Fruit fly (Drosophila melanogaster) whole organism, embryonic: Measurements from ENCODE around the gene CG15209.

Experiments used
- Atf-2 ChIP-seq: fragments of 200-800 bp; sonication (Bioruptor generic); optimal IDR thresholded peaks from 2 replicates; lab custom pipeline; 2016; ENCODE audit warnings: missing biosample characterization, missing genetic modification characterization
- Atf6 ChIP-seq: fragments of 200-800 bp; sonication (Bioruptor generic); IDR thresholded peaks from 2 replicates; pipeline ENCODE4 v1.3.6; 2022; ENCODE audit warnings: missing biosample characterization, missing genetic modification characterization
- Awh ChIP-seq: fragments of 200-800 bp; sonication (Bioruptor generic); IDR thresholded peaks from 2 replicates; pipeline ENCODE4, ENCODE4 v1.3.6; 2022; ENCODE audit warnings: missing biosample characterization, missing genetic modification characterization
- B-H1 ChIP-seq: fragments of 200-800 bp; sonication (Bioruptor generic); IDR thresholded peaks from 3 replicates; pipeline ENCODE4 v1.3.6; 2022; ENCODE audit warnings: missing biosample characterization, missing genetic modification characterization
- CG10267 ChIP-seq: fragments of 200-800 bp; sonication (Bioruptor generic); optimal IDR thresholded peaks from 2 replicates; lab custom pipeline; 2018; ENCODE audit warnings: missing biosample characterization, mild to moderate bottlenecking, missing genetic modification characterization, moderate library complexity
- CG11695 ChIP-seq: fragments of 200-800 bp; sonication (Bioruptor generic); IDR thresholded peaks from 3 replicates; pipeline ENCODE4 v1.3.6; 2022; ENCODE audit warnings: missing biosample characterization, missing genetic modification characterization
- CG13287 ChIP-seq: fragments of 200-800 bp; sonication (Bioruptor generic); IDR thresholded peaks from 2 replicates; pipeline ENCODE4 v1.3.6; 2022; ENCODE audit warnings: missing biosample characterization, missing genetic modification characterization; ENCODE audit not compliant: partially characterized antibody
- CG13775 ChIP-seq: fragments of 200-800 bp; sonication (Bioruptor generic); optimal IDR thresholded peaks from 3 replicates; lab custom pipeline; 2017; ENCODE audit warnings: missing biosample characterization, mild to moderate bottlenecking, missing genetic modification characterization
- CG16813 ChIP-seq: fragments of 200-800 bp; sonication (Bioruptor generic); IDR thresholded peaks from 3 replicates; pipeline ENCODE4 v1.3.6; 2022; ENCODE audit warnings: missing biosample characterization, missing genetic modification characterization; ENCODE audit not compliant: partially characterized antibody
- CG2129 ChIP-seq: fragments of 200-800 bp; sonication (Bioruptor generic); IDR thresholded peaks from 2 replicates; pipeline ENCODE4 v1.3.6; 2022; ENCODE audit warnings: missing biosample characterization, missing genetic modification characterization; ENCODE audit not compliant: partially characterized antibody
- CG2678 ChIP-seq: fragments of 200-800 bp; sonication (Bioruptor generic); optimal IDR thresholded peaks from 3 replicates; lab custom pipeline; 2019; ENCODE audit warnings: missing biosample characterization, mild to moderate bottlenecking, missing genetic modification characterization, moderate library complexity
- CG2875 ChIP-seq: fragments of 200-800 bp; sonication (Bioruptor generic); optimal IDR thresholded peaks from 2 replicates; lab custom pipeline; 2017; ENCODE audit warnings: missing biosample characterization, mild to moderate bottlenecking, missing genetic modification characterization, missing genetic modification reagents
- CG3163 ChIP-seq: fragments of 200-800 bp; sonication (Bioruptor generic); optimal IDR thresholded peaks from 3 replicates; lab custom pipeline; 2016; ENCODE audit warnings: missing biosample characterization, missing genetic modification characterization
- CG33557 ChIP-seq: fragments of 200-800 bp; sonication (Bioruptor generic); optimal IDR thresholded peaks from 2 replicates; lab custom pipeline; 2019; ENCODE audit warnings: missing biosample characterization, mild to moderate bottlenecking, missing genetic modification characterization, moderate library complexity
- CG6272 ChIP-seq: fragments of 200-800 bp; sonication (Bioruptor generic); IDR thresholded peaks from 2 replicates; pipeline ENCODE4 v1.3.6; 2022; ENCODE audit warnings: missing biosample characterization, missing genetic modification characterization
- CG6689 ChIP-seq: fragments of 200-800 bp; sonication (Bioruptor generic); IDR thresholded peaks from 2 replicates; pipeline ENCODE4 v1.3.6; 2022; ENCODE audit warnings: missing biosample characterization, missing genetic modification characterization
- CG7839 ChIP-seq: fragments of 200-800 bp; sonication (Bioruptor generic); optimal IDR thresholded peaks from 3 replicates; lab custom pipeline; 2018; ENCODE audit warnings: missing biosample characterization, mild to moderate bottlenecking, missing genetic modification characterization, moderate library complexity
- CG8765 ChIP-seq: fragments of 200-800 bp; sonication (Bioruptor generic); IDR thresholded peaks from 2 replicates; pipeline ENCODE4 v1.3.6; 2022; ENCODE audit warnings: missing biosample characterization, missing genetic modification characterization
- Chrac-16 ChIP-seq: fragments of 200-800 bp; sonication (Bioruptor generic); optimal IDR thresholded peaks from 3 replicates; lab custom pipeline; 2016; ENCODE audit warnings: missing biosample characterization, missing genetic modification characterization
- D19A ChIP-seq: fragments of 200-800 bp; optimal IDR thresholded peaks from 3 replicates; lab custom pipeline; 2019; ENCODE audit warnings: missing biosample characterization, mild to moderate bottlenecking, missing genetic modification characterization, moderate library complexity
- Drgx ChIP-seq: fragments of 200-800 bp; sonication (Bioruptor generic); IDR thresholded peaks from 2 replicates; pipeline ENCODE4 v1.3.6; 2022; ENCODE audit warnings: missing biosample characterization, missing genetic modification characterization
- Elba2 ChIP-seq: fragments of 200-800 bp; sonication (Bioruptor generic); optimal IDR thresholded peaks from 3 replicates; lab custom pipeline; 2016; ENCODE audit warnings: missing biosample characterization, missing genetic modification characterization
- Hand ChIP-seq: fragments of 200-800 bp; sonication (Bioruptor generic); optimal IDR thresholded peaks from 2 replicates; lab custom pipeline; 2017; ENCODE audit warnings: mild to moderate bottlenecking, missing biosample characterization, missing genetic modification reagents, missing genetic modification characterization
- Hey ChIP-seq: fragments of 200-800 bp; sonication (Bioruptor generic); optimal IDR thresholded peaks from 3 replicates; lab custom pipeline; 2018; ENCODE audit warnings: missing biosample characterization, mild to moderate bottlenecking, missing genetic modification characterization
- HmgZ ChIP-seq: fragments of 200-800 bp; sonication (Bioruptor generic); optimal IDR thresholded peaks from 2 replicates; lab custom pipeline; 2018; ENCODE audit warnings: missing biosample characterization, mild to moderate bottlenecking, missing genetic modification characterization
- Hmr ChIP-seq: fragments of 200-800 bp; sonication (Bioruptor generic); optimal IDR thresholded peaks from 3 replicates; lab custom pipeline; 2017; ENCODE audit warnings: mild to moderate bottlenecking, missing biosample characterization, missing genetic modification reagents, missing genetic modification characterization
- Jarid2 ChIP-seq: fragments of 200-800 bp; sonication (Bioruptor generic); optimal IDR thresholded peaks from 3 replicates; lab custom pipeline; 2017; ENCODE audit warnings: mild to moderate bottlenecking, missing biosample characterization, missing genetic modification reagents, missing genetic modification characterization
- Kr ChIP-seq: fragments of 200-800 bp; sonication (Bioruptor generic); optimal IDR thresholded peaks from 2 replicates; lab custom pipeline; 2017; ENCODE audit warnings: missing biosample characterization, mild to moderate bottlenecking, missing genetic modification characterization
- Mad ChIP-seq: fragments of 200-800 bp; sonication (Bioruptor generic); optimal IDR thresholded peaks from 2 replicates; lab custom pipeline; 2016; ENCODE audit warnings: missing biosample characterization, missing genetic modification characterization
- Max ChIP-seq: fragments of 200-800 bp; sonication (Bioruptor generic); optimal IDR thresholded peaks from 2 replicates; lab custom pipeline; 2016; ENCODE audit warnings: missing biosample characterization, mild to moderate bottlenecking, missing genetic modification characterization
- NFAT ChIP-seq: fragments of 200-800 bp; sonication (Bioruptor generic); IDR thresholded peaks from 2 replicates; pipeline ENCODE4 v1.3.6; 2022; ENCODE audit warnings: missing biosample characterization, missing genetic modification characterization
- Nf-YC ChIP-seq: fragments of 200-800 bp; optimal IDR thresholded peaks from 3 replicates; lab custom pipeline; 2019; ENCODE audit warnings: missing biosample characterization, mild to moderate bottlenecking, missing genetic modification characterization, moderate library complexity
- Sox102F ChIP-seq: fragments of 200-800 bp; sonication (Bioruptor generic); optimal IDR thresholded peaks from 2 replicates; lab custom pipeline; 2018; ENCODE audit warnings: missing biosample characterization, mild to moderate bottlenecking, missing genetic modification characterization, moderate library complexity
- Tbp ChIP-seq: fragments of >200 bp; optimal IDR thresholded peaks from 2 replicates; lab custom pipeline; 2018; ENCODE audit warnings: missing biosample characterization, missing genetic modification characterization
- bigmax ChIP-seq: fragments of 200-800 bp; sonication (Bioruptor generic); optimal IDR thresholded peaks from 2 replicates; lab custom pipeline; 2018; ENCODE audit warnings: missing biosample characterization, mild to moderate bottlenecking, missing genetic modification characterization
- cg ChIP-seq: fragments of 200-800 bp; sonication (Bioruptor generic); optimal IDR thresholded peaks from 3 replicates; lab custom pipeline; 2019; ENCODE audit warnings: missing biosample characterization, mild to moderate bottlenecking, missing genetic modification characterization, moderate library complexity
- chm ChIP-seq: fragments of 200-800 bp; sonication (Bioruptor generic); IDR thresholded peaks from 2 replicates; pipeline ENCODE4 v1.3.6; 2022; ENCODE audit warnings: missing biosample characterization, missing genetic modification characterization
- ci ChIP-seq: fragments of 200-800 bp; sonication (Bioruptor generic); IDR thresholded peaks from 3 replicates; pipeline ENCODE4 v1.3.6; 2022; ENCODE audit warnings: missing biosample characterization, missing genetic modification characterization
- corto ChIP-seq: fragments of 200-800 bp; sonication (Bioruptor generic); optimal IDR thresholded peaks from 2 replicates; lab custom pipeline; 2016; ENCODE audit warnings: missing biosample characterization, mild to moderate bottlenecking, missing genetic modification characterization, moderate library complexity
- dmrt99B ChIP-seq: fragments of 200-800 bp; sonication (Bioruptor generic); optimal IDR thresholded peaks from 2 replicates; lab custom pipeline; 2018; ENCODE audit warnings: missing biosample characterization, mild to moderate bottlenecking, missing genetic modification characterization, moderate library complexity
- lab ChIP-seq: fragments of 200-800 bp; sonication (Bioruptor generic); optimal IDR thresholded peaks from 3 replicates; lab custom pipeline; 2017; ENCODE audit warnings: missing biosample characterization, missing genetic modification characterization, mild to moderate bottlenecking, moderate library complexity, missing genetic modification reagents
- lilli ChIP-seq: fragments of 200-800 bp; sonication (Bioruptor generic); optimal IDR thresholded peaks from 3 replicates; lab custom pipeline; 2016; ENCODE audit warnings: missing biosample characterization, missing genetic modification characterization
- mirr ChIP-seq: fragments of 200-800 bp; sonication (Bioruptor generic); optimal IDR thresholded peaks from 3 replicates; lab custom pipeline; 2018; ENCODE audit warnings: missing biosample characterization, mild to moderate bottlenecking, missing genetic modification characterization
- nerfin-1 ChIP-seq: fragments of 200-800 bp; sonication (Bioruptor generic); optimal IDR thresholded peaks from 3 replicates; lab custom pipeline; 2019; ENCODE audit warnings: missing biosample characterization, mild to moderate bottlenecking, missing genetic modification characterization, moderate library complexity
- phol ChIP-seq: fragments of 200-800 bp; sonication (Bioruptor generic); optimal IDR thresholded peaks from 3 replicates; lab custom pipeline; 2018; ENCODE audit warnings: missing biosample characterization, mild to moderate bottlenecking, missing genetic modification characterization, moderate library complexity
- salm ChIP-seq: fragments of 200-800 bp; sonication (Bioruptor generic); optimal IDR thresholded peaks from 2 replicates; lab custom pipeline; 2018; ENCODE audit warnings: missing biosample characterization, mild to moderate bottlenecking, missing genetic modification characterization
- sd ChIP-seq: fragments of 200-800 bp; sonication (Bioruptor generic); optimal IDR thresholded peaks from 3 replicates; lab custom pipeline; 2018; ENCODE audit warnings: missing biosample characterization, mild to moderate bottlenecking, missing genetic modification characterization, moderate library complexity
- slbo ChIP-seq: fragments of 200-800 bp; sonication (Bioruptor generic); IDR thresholded peaks from 2 replicates; pipeline ENCODE4 v1.3.6; 2022; ENCODE audit warnings: missing biosample characterization, missing genetic modification characterization
- tna ChIP-seq: fragments of 200-800 bp; sonication (Bioruptor generic); IDR thresholded peaks from 2 replicates; pipeline ENCODE4 v1.3.6; 2022; ENCODE audit warnings: missing biosample characterization, missing genetic modification characterization; ENCODE audit not compliant: partially characterized antibody
- zfh2 ChIP-seq: fragments of 200-800 bp; sonication (Bioruptor generic); optimal IDR thresholded peaks from 2 replicates; lab custom pipeline; 2016; ENCODE audit warnings: missing biosample characterization, missing genetic modification characterization

The CG15209 gene

DNA sequence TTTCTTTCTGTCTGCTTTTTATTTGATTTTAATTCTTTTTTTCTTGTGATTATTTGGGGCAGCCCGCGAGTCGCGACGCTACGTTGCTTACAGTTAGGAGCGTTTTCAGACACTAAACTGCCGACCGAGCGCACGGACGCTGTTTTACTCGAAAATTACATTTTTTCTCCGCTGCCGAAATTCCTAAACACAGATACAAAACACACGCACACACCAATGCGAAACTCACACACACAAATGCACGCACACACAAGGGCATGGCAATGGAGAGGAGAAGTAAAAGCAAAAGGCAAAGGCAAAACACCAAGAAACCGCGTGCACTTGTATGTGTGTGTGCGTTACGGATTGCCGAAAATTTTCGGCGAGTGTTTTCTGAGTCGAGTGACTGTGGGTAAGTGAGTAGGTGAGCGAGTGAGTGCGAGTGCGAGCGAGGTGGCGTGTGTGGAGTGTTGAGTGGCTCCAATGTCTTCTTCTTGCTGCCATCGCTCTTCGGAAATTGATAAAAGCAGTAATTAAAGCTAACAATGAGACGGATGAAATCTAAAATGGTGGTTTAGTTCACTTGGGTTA lies 26.4 kb upstream of the CG15209 start (continued):
- TF ChIP-seq Nf-YC (tag; lab: Kevin White, UChicago) (peak; percentile 34), slbo (no peak), CG13287 (GFP tag; lab: Robert Waterston, UW) (peak; percentile 40), chm (GFP tag; lab: Robert Waterston, UW) (no peak; the same call in none of the 2 replicates), Hey (peak; percentile 13), lilli (GFP tag; lab: Kevin White, UChicago) (no peak), CG33557 (GFP tag; lab: Kevin White, UChicago) (no peak), NFAT (GFP tag; lab: Robert Waterston, UW) (no peak), cg (peak; percentile 99), tna (GFP tag; lab: Robert Waterston, UW) (0 out of 2 replicates have a peak, but pooled peaks have one; percentile 16), Elba2 (no peak), Hand (GFP tag; lab: Kevin White, UChicago) (no peak), Chrac-16 (no peak), CG2129 (GFP tag; lab: Robert Waterston, UW) (no peak), Atf6 (no peak), CG13775 (GFP tag; lab: Kevin White, UChicago) (no peak), mirr (GFP tag; lab: Kevin White, UChicago) (peak; percentile 67), D19A (no peak), dmrt99B (tag; lab: Kevin White, UChicago) (no peak), corto (GFP tag; lab: Kevin White, UChicago) (no peak), CG10267 (tag; lab: Kevin White, UChicago) (no peak), Awh (GFP tag; lab: Robert Waterston, UW) (no peak), Hmr (peak; percentile 10), lab (GFP tag; lab: Kevin White, UChicago) (no peak), Atf-2 (no peak), CG6689 (GFP tag; lab: Robert Waterston, UW) (no peak), phol (tag; lab: Kevin White, UChicago) (no peak), Drgx (GFP tag; lab: Robert Waterston, UW) (no peak), Tbp (GFP tag; lab: Kevin White, UChicago) (no peak), HmgZ (peak; percentile 63), CG2678 (tag; lab: Kevin White, UChicago) (no peak), zfh2 (no peak), ci (GFP tag; lab: Robert Waterston, UW) (0 out of 3 replicates have a peak, but pooled peaks have one; percentile 36), salm (no peak), Mad (no peak), Sox102F (GFP tag; lab: Kevin White, UChicago) (no peak), CG8765 (GFP tag; lab: Robert Waterston, UW) (0 out of 2 replicates have a peak, but pooled peaks have one; percentile 13), B-H1 (GFP tag; lab: Robert Waterston, UW) (no peak), CG2875 (GFP tag; lab: Kevin White, UChicago) (no peak), CG7839 (tag; lab: Kevin White, UChicago) (no peak), CG11695 (GFP tag; lab: Robert Waterston, UW) (no peak), sd (peak; percentile 98), Kr (no peak), CG16813 (GFP tag; lab: Robert Waterston, UW) (no peak), CG3163 (GFP tag; lab: Kevin White, UChicago) (peak; percentile 37), nerfin-1 (peak; percentile 71), Jarid2 (peak; percentile 88), Max (GFP tag; lab: Kevin White, UChicago) (no peak), bigmax (no peak), CG6272 (GFP tag; lab: Robert Waterston, UW) (no peak)
